Worm (Caenorhabditis elegans) whole organism, young adult: ENCODE results near the gene cnc-6.

Experiments
- F49E8.2 ChIP-seq: sonication (generic microtip); optimal IDR thresholded peaks from 3 replicates; lab custom pipeline; 2017; ENCODE audit warnings: missing genetic modification characterization, mild to moderate bottlenecking, missing compliant biosample characterization, antibody characterized with exemption, moderate library complexity; ENCODE audit not compliant: insufficient read depth
- Y53G8AR.9 ChIP-seq: fragments of 200-800 bp; sonication (Bioruptor generic); conservative IDR thresholded peaks from 2 replicates; pipeline ENCODE4 v1.3.6; 2022; ENCODE audit warnings: missing genetic modification reagents, missing genetic modification characterization, missing compliant biosample characterization
- akir-1 ChIP-seq: fragments of 200-800 bp; sonication (Bioruptor generic); optimal IDR thresholded peaks from 2 replicates; lab custom pipeline; 2018; ENCODE audit warnings: mild to moderate bottlenecking, missing genetic modification characterization, moderate library complexity, missing compliant biosample characterization
- atf-7 ChIP-seq: sonication (generic microtip); optimal IDR thresholded peaks from 2 replicates; lab custom pipeline; 2017; ENCODE audit warnings: mild to moderate bottlenecking, missing genetic modification characterization, missing compliant biosample characterization
- athp-1 ChIP-seq: sonication (generic microtip); optimal IDR thresholded peaks from 2 replicates; lab custom pipeline; 2017; ENCODE audit warnings: mild to moderate bottlenecking, missing genetic modification characterization, missing compliant biosample characterization
- ceh-40 ChIP-seq: fragments of 200-800 bp; sonication (Bioruptor generic); IDR thresholded peaks from 2 replicates; pipeline ENCODE4 v1.3.6; 2022; ENCODE audit warnings: missing genetic modification characterization, missing compliant biosample characterization
- fkh-3 ChIP-seq: sonication (generic microtip); optimal IDR thresholded peaks from 2 replicates; lab custom pipeline; 2016; ENCODE audit warnings: mild to moderate bottlenecking, missing genetic modification characterization, missing compliant biosample characterization
- let-607 ChIP-seq, 2 experiments: fragments of 200-800 bp in 1 of 2; sonication (Bioruptor generic) in 1 of 2; sonication (generic microtip) in 1 of 2; optimal IDR thresholded peaks; 2 replicates each; lab custom pipeline; 2016 to 2018; ENCODE audit warnings: mild to moderate bottlenecking in 2 of 2, missing compliant biosample characterization in 2 of 2, missing genetic modification characterization in 2 of 2, moderate library complexity in 2 of 2, missing genotype in 1 of 2
- pha-4 ChIP-seq: fragments of 150-350 bp; sonication (generic microtip); optimal IDR thresholded peaks from 2 replicates; lab custom pipeline; 2014; ENCODE audit warnings: missing biosample characterization, missing genetic modification reagents, missing genetic modification characterization
- rpc-1 ChIP-seq, 2 experiments: fragments of 150-350 bp in 1 of 2; sonication (generic microtip) in 1 of 2; optimal IDR thresholded peaks; 2 replicates each; lab custom pipeline; 2014 to 2018; ENCODE audit warnings: missing biosample characterization in 1 of 2, missing genetic modification characterization in 1 of 2, missing genetic modification reagents in 1 of 2, missing genotype in 1 of 2
- snpc-3.4 ChIP-seq: sonication (generic microtip); optimal IDR thresholded peaks from 2 replicates; lab custom pipeline; 2017; ENCODE audit warnings: missing genetic modification characterization, mild to moderate bottlenecking, missing compliant biosample characterization, antibody characterized with exemption, moderate library complexity, missing genotype, missing genetic modification reagents
- snpc-4 ChIP-seq, 5 experiments: fragments of 150-350 bp in 1 of 5; sonication (generic microtip) in 4 of 5; optimal IDR thresholded peaks; 2 replicates each; lab custom pipeline; 2014 to 2018; ENCODE audit warnings: missing genetic modification characterization in 5 of 5, missing biosample characterization in 3 of 5, antibody characterized with exemption in 2 of 5, mild to moderate bottlenecking in 2 of 5, missing compliant biosample characterization in 2 of 5, missing genotype in 2 of 5, moderate library complexity in 2 of 5, missing genetic modification reagents in 1 of 5
- unc-130 ChIP-seq: sonication (generic microtip); optimal IDR thresholded peaks from 2 replicates; lab custom pipeline; 2016; ENCODE audit warnings: missing genetic modification reagents, missing genetic modification characterization, missing compliant biosample characterization
- ztf-26 ChIP-seq: sonication (generic microtip); optimal IDR thresholded peaks from 2 replicates; lab custom pipeline; 2017; ENCODE audit warnings: missing genetic modification characterization, missing compliant biosample characterization

ce11 chrIII:1814285-1814684, 51.0 kb downstream of the cnc-6 start:
- no peak for TF ChIP-seq ztf-26 (tag; lab: Kevin White, UChicago)
- no peak for TF ChIP-seq atf-7 (tag; lab: Kevin White, UChicago)
- TF ChIP-seq ceh-40 (GFP tag; lab: Robert Waterston, UW), result no peak
- no peak for TF ChIP-seq snpc-4 (GFP tag; optimal IDR thresholded peaks at IDR 0.05; lab: Kevin White, UChicago)
- TF ChIP-seq snpc-4 (tag; optimal IDR thresholded peaks at IDR 0.05; lab: Kevin White, UChicago), result no peak
- no peak for TF ChIP-seq unc-130 (GFP tag; lab: Kevin White, UChicago)
- TF ChIP-seq akir-1 (GFP tag; lab: Kevin White, UChicago), result no peak
- no peak for TF ChIP-seq F49E8.2 (tag; lab: Kevin White, UChicago)
- no peak for TF ChIP-seq rpc-1 (optimal IDR thresholded peaks at IDR 0.05; lab: Kevin White, UChicago)
- no peak for TF ChIP-seq rpc-1 (tag; optimal IDR thresholded peaks at IDR 0.05; lab: Kevin White, UChicago)
- no peak for TF ChIP-seq snpc-3.4 (tag; lab: Kevin White, UChicago)
- TF ChIP-seq athp-1 (tag; lab: Kevin White, UChicago), result no peak
- no peak for TF ChIP-seq let-607 (tag; optimal IDR thresholded peaks at IDR 0.05; lab: Kevin White, UChicago)
- no peak for TF ChIP-seq fkh-3 (tag; lab: Kevin White, UChicago)
- TF ChIP-seq Y53G8AR.9 (GFP tag; lab: Robert Waterston, UW), result no peak
- no peak for TF ChIP-seq pha-4 (tag; lab: Kevin White, UChicago)
